Fruit fly (Drosophila melanogaster): Measurements from ENCODE around the gene CG42238.

The CG42238 gene

dm6 chr2L:20989519-20989918 is 62.4 kb downstream of the CG42238 start:
- no peak for TF ChIP-seq lola (GFP tag; optimal IDR thresholded peaks at IDR 0.05)
- TF ChIP-seq h (GFP tag; optimal IDR thresholded peaks at IDR 0.05): no peak

dm6 chr2L:20987438-20987837 is 64.5 kb downstream of the CG42238 start:
- TF ChIP-seq Abd-B (GFP tag; optimal IDR thresholded peaks at IDR 0.05) (no peak), dl (GFP tag; optimal IDR thresholded peaks at IDR 0.05; ENCODE audit: insufficient read depth in 1 of 2, partially characterized antibody in 2 of 2) (no peak), br (GFP tag; optimal IDR thresholded peaks at IDR 0.05) (peak; percentile 57), Hr78 (GFP tag; optimal IDR thresholded peaks at IDR 0.05) (no peak), OdsH (GFP tag; optimal IDR thresholded peaks at IDR 0.05) (peak; percentile 52), lola (GFP tag; optimal IDR thresholded peaks at IDR 0.05) (no peak), dsf (GFP tag; optimal IDR thresholded peaks at IDR 0.05; ENCODE audit: borderline replicate concordance) (no peak), sage (GFP tag; optimal IDR thresholded peaks at IDR 0.05) (no peak), sv (GFP tag; optimal IDR thresholded peaks at IDR 0.05) (peak; percentile 31), psq (GFP tag; optimal IDR thresholded peaks at IDR 0.05) (peak; percentile 48), dmrt93B (GFP tag; optimal IDR thresholded peaks at IDR 0.05) (no peak), Myc (optimal IDR thresholded peaks at IDR 0.05) (no peak), HLH106 (tag; optimal IDR thresholded peaks at IDR 0.05) (peak; percentile 47), Rel (GFP tag; optimal IDR thresholded peaks at IDR 0.05) (no peak), Rel (tag; optimal IDR thresholded peaks at IDR 0.05) (no peak), pan (optimal IDR thresholded peaks at IDR 0.05) (no peak), fru (GFP tag; optimal IDR thresholded peaks at IDR 0.05) (peak; percentile 77), ey (GFP tag; optimal IDR thresholded peaks at IDR 0.05) (peak; percentile 66), Mio (GFP tag; optimal IDR thresholded peaks at IDR 0.05) (no peak), woc (GFP tag; optimal IDR thresholded peaks at IDR 0.05) (peak; percentile 25), CG32264 (GFP tag; optimal IDR thresholded peaks at IDR 0.05) (peak; percentile 16), Hr83 (GFP tag; optimal IDR thresholded peaks at IDR 0.05; ENCODE audit: poor library complexity, severe bottlenecking) (no peak), foxo (GFP tag; optimal IDR thresholded peaks at IDR 0.05) (peak in 1 of 2 experiments; percentile 72), Jra (GFP tag; optimal IDR thresholded peaks at IDR 0.05) (no peak), usp (GFP tag; optimal IDR thresholded peaks at IDR 0.05) (no peak), Dfd (GFP tag; optimal IDR thresholded peaks at IDR 0.05) (no peak), Vsx2 (GFP tag; optimal IDR thresholded peaks at IDR 0.05; ENCODE audit: partially characterized antibody) (no peak), CrebA (GFP tag; optimal IDR thresholded peaks at IDR 0.05; ENCODE audit: borderline replicate concordance) (no peak), tai (GFP tag; optimal IDR thresholded peaks at IDR 0.05) (no peak), h (GFP tag; optimal IDR thresholded peaks at IDR 0.05) (peak; percentile 73), GATAd (GFP tag; optimal IDR thresholded peaks at IDR 0.05) (no peak), Sp1 (GFP tag; optimal IDR thresholded peaks at IDR 0.05) (peak; percentile 48), rgr (GFP tag; optimal IDR thresholded peaks at IDR 0.05) (peak; percentile 54), Hnf4 (GFP tag; optimal IDR thresholded peaks at IDR 0.05) (peak; percentile 34), N (GFP tag; optimal IDR thresholded peaks at IDR 0.05) (no peak), jim (GFP tag; optimal IDR thresholded peaks at IDR 0.05) (no peak), brk (GFP tag; optimal IDR thresholded peaks at IDR 0.05) (no peak), Dif (GFP tag; optimal IDR thresholded peaks at IDR 0.05; ENCODE audit: partially characterized antibody) (no peak), CG9705 (GFP tag; optimal IDR thresholded peaks at IDR 0.05) (no peak)

DNA sequence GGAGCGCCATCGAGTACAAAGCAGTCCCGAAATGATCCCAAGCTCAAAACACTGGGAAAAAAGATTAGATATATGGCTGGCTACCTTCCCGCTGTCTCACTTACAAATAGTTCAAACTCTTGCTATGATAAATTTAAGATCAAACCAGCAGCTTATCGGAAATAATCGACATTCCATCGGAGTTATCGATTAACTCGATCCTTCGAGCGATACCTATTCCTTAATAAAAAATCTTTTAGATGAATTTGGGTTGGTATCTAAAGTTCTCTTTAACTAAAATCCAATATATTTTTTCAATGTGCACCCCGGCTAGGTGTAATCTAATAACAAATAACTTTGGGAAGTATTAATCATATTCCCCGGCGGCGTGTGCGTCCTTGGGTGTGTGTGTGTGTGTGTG is 69.7 kb downstream of the CG42238 start:
- TF ChIP-seq dl (GFP tag; optimal IDR thresholded peaks at IDR 0.05; ENCODE audit: insufficient read depth in 1 of 2, partially characterized antibody in 2 of 2) (no peak), Rel (GFP tag; optimal IDR thresholded peaks at IDR 0.05) (no peak), Rel (tag; optimal IDR thresholded peaks at IDR 0.05) (no peak), ey (GFP tag; optimal IDR thresholded peaks at IDR 0.05) (no peak), Jra (GFP tag; optimal IDR thresholded peaks at IDR 0.05) (no peak)
